Fruit fly (Drosophila melanogaster) whole organism, adult: ENCODE results near the gene Hsp67Ba.
A peak's percentile ranks its signal among the peaks of the same experiment; 100 is the strongest.

Experiments used
- CG11617 ChIP-seq: fragments of 200-800 bp; sonication (Bioruptor generic); optimal IDR thresholded peaks from 2 replicates; lab custom pipeline; 2017; ENCODE audit warnings: mild to moderate bottlenecking, missing biosample characterization, missing genetic modification reagents, missing genetic modification characterization
- CG12768 ChIP-seq: fragments of 200-800 bp; sonication (Bioruptor generic); optimal IDR thresholded peaks from 2 replicates; lab custom pipeline; 2017; ENCODE audit warnings: missing biosample characterization, missing genetic modification characterization, mild to moderate bottlenecking, moderate library complexity, missing genetic modification reagents
- CG14711 ChIP-seq: fragments of 200-800 bp; sonication (Bioruptor generic); optimal IDR thresholded peaks from 2 replicates; lab custom pipeline; 2018; ENCODE audit warnings: missing biosample characterization, mild to moderate bottlenecking, missing genetic modification characterization, moderate library complexity
- CG1620 ChIP-seq: fragments of 200-800 bp; sonication (Bioruptor generic); optimal IDR thresholded peaks from 2 replicates; lab custom pipeline; 2016; ENCODE audit warnings: missing biosample characterization, missing genetic modification characterization
- CG33017 ChIP-seq: fragments of 200-800 bp; sonication (Bioruptor generic); optimal IDR thresholded peaks from 2 replicates; lab custom pipeline; 2018; ENCODE audit warnings: missing biosample characterization, mild to moderate bottlenecking, missing genetic modification characterization, moderate library complexity
- CG5204 ChIP-seq: fragments of 200-800 bp; sonication (Bioruptor generic); optimal IDR thresholded peaks from 2 replicates; lab custom pipeline; 2016; ENCODE audit warnings: missing biosample characterization, missing genetic modification characterization
- CG7045 ChIP-seq: fragments of 200-800 bp; sonication (Bioruptor generic); optimal IDR thresholded peaks from 2 replicates; lab custom pipeline; 2017; ENCODE audit warnings: missing biosample characterization, mild to moderate bottlenecking, missing genetic modification characterization
- CG7101 ChIP-seq: fragments of 200-800 bp; sonication (Bioruptor generic); optimal IDR thresholded peaks from 2 replicates; lab custom pipeline; 2018; ENCODE audit warnings: missing biosample characterization, mild to moderate bottlenecking, missing genetic modification characterization, moderate library complexity
- Clk ChIP-seq: fragments of 200-800 bp; sonication (Bioruptor generic); optimal IDR thresholded peaks from 2 replicates; lab custom pipeline; 2017; ENCODE audit warnings: missing biosample characterization, missing genetic modification characterization
- Crg-1 ChIP-seq: fragments of 200-800 bp; sonication (Bioruptor generic); optimal IDR thresholded peaks from 2 replicates; lab custom pipeline; 2016; ENCODE audit warnings: missing biosample characterization, missing genetic modification characterization
- Hr96 ChIP-seq: fragments of 200-800 bp; sonication (Bioruptor generic); optimal IDR thresholded peaks from 2 replicates; lab custom pipeline; 2016; ENCODE audit warnings: missing biosample characterization, missing genetic modification characterization
- Mnt ChIP-seq: fragments of 200-800 bp; sonication (Bioruptor generic); optimal IDR thresholded peaks from 2 replicates; lab custom pipeline; 2016; ENCODE audit warnings: missing biosample characterization, mild to moderate bottlenecking, missing genetic modification characterization
- bab1 ChIP-seq: fragments of 200-800 bp; sonication (Bioruptor generic); optimal IDR thresholded peaks from 3 replicates; lab custom pipeline; 2019; ENCODE audit warnings: missing biosample characterization, mild to moderate bottlenecking, missing genetic modification characterization, moderate library complexity
- cic ChIP-seq: fragments of 200-800 bp; sonication (Bioruptor generic); optimal IDR thresholded peaks from 2 replicates; lab custom pipeline; 2017; ENCODE audit warnings: missing biosample characterization, mild to moderate bottlenecking, missing genetic modification characterization, moderate library complexity
- cnc ChIP-seq, 2 experiments: fragments of >200 bp; optimal IDR thresholded peaks; 2 replicates each; lab custom pipeline; 2017
- kay ChIP-seq: fragments of 200-800 bp; sonication (Bioruptor generic); peaks from one replicate; lab custom pipeline; 2016; ENCODE audit warnings: missing biosample characterization, missing genetic modification characterization, borderline replicate concordance
- ovo ChIP-seq: fragments of 200-800 bp; sonication (Bioruptor generic); optimal IDR thresholded peaks from 2 replicates; lab custom pipeline; 2016; ENCODE audit warnings: missing biosample characterization, missing genetic modification characterization
- pad ChIP-seq: fragments of 200-800 bp; sonication (Bioruptor generic); optimal IDR thresholded peaks from 3 replicates; lab custom pipeline; 2017; ENCODE audit warnings: missing biosample characterization, missing genetic modification characterization, mild to moderate bottlenecking, moderate library complexity, missing genetic modification reagents
- tj ChIP-seq: fragments of 200-800 bp; sonication (Bioruptor generic); optimal IDR thresholded peaks from 3 replicates; lab custom pipeline; 2017; ENCODE audit warnings: missing biosample characterization, mild to moderate bottlenecking, missing genetic modification characterization, moderate library complexity
- toe ChIP-seq: fragments of 200-800 bp; sonication (Bioruptor generic); optimal IDR thresholded peaks from 2 replicates; lab custom pipeline; 2016; ENCODE audit warnings: missing biosample characterization, missing genetic modification characterization

Hsp67Ba gene

DNA sequence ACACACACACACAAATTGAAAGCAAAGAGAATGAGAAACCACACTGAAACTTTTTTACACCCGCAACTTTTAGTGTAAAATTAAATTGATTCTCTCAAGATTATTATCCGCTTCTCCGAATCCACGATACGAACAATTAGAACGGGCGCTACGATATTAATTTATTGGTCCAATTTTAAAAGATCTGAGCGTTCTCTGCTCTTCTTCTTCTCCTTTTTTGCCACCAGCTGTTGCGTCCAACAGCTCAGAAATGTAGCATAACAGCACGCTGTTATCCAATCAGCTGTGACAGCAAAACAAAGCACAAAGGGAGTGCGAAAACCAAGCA is 20.7 kb downstream of the Hsp67Ba start, which contains the start of the genes UGP and Svip:
Gene UGP (minus strand): TSS at position 223 of the 328 bp plus-strand sequence.
Gene Svip (plus strand): TSS at position 287 of the 328 bp plus-strand sequence.
- peak; percentile 26 for TF ChIP-seq CG11617 (GFP tag; lab: Kevin White, UChicago)
- peak; percentile 49 for TF ChIP-seq Mnt (GFP tag; lab: Kevin White, UChicago)
- peak; percentile 65 for TF ChIP-seq bab1 (GFP tag; lab: Kevin White, UChicago)
- no peak for TF ChIP-seq cnc (optimal IDR thresholded peaks at IDR 0.05; lab: Kevin White, UChicago)
- no peak for TF ChIP-seq pad (GFP tag; lab: Kevin White, UChicago)
- TF ChIP-seq kay, result peak; percentile 76
- TF ChIP-seq Crg-1 (GFP tag; lab: Kevin White, UChicago), result no peak
- TF ChIP-seq CG1620 (GFP tag; lab: Kevin White, UChicago), result no peak
- TF ChIP-seq toe (GFP tag; lab: Kevin White, UChicago), result no peak
- TF ChIP-seq Hr96 (GFP tag; lab: Kevin White, UChicago), result no peak
- peak; percentile 30 for TF ChIP-seq tj (GFP tag; lab: Kevin White, UChicago)
- peak; percentile 14 for TF ChIP-seq CG7045 (GFP tag; lab: Kevin White, UChicago)
- TF ChIP-seq CG7101 (tag; lab: Kevin White, UChicago), result peak; percentile 38
- TF ChIP-seq CG14711 (tag; lab: Kevin White, UChicago), result peak; percentile 63
- no peak for TF ChIP-seq ovo (GFP tag; lab: Kevin White, UChicago)

DNA sequence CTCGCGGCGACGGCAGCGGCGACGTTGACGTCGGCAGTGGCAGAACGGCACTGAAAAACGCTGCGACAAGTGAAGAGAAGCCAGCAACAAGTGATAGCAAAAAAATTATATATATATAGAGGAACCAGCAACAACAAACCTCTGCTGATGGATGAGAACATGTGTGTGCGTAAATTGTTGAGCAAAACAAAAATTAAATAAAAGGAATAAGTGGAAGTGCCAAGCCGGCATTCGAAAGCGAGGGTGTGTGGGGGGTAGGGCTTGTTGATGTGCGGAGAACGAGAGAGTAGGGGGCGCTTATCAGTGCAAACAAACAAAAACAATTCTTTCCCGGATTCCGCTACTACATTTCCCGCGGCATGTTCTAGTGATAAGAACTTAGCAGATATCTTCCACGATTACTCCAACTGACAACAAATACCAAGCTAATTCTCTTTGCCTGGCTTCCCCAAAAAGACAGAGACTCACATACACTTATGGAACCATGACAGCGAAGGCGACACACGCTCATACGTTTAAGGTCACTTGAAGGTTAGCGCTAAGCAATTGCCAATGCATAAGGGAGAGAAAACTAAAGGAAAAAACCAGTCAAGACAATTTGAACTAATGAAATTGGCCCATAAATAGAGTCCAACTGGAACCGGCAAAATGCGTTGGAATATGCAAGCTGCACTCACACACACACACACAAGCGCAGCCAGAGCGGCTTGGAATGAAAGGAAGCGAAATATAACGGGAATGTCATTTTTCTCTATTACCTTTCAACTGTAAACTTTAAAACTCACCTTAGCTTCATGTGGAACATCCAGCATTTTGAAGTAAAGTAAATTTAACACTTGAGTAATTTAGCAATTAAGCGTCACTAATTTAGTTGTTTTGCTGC is 21.3 kb downstream of the Hsp67Ba start:
- peak; percentile 65 for TF ChIP-seq pad (GFP tag; lab: Kevin White, UChicago)
- no peak for TF ChIP-seq CG7045 (GFP tag; lab: Kevin White, UChicago)
- peak; percentile 92 for TF ChIP-seq ovo (GFP tag; lab: Kevin White, UChicago)
- TF ChIP-seq Hr96 (GFP tag; lab: Kevin White, UChicago), result no peak
- no peak for TF ChIP-seq CG5204 (GFP tag; lab: Kevin White, UChicago)
- no peak for TF ChIP-seq Clk
- no peak for TF ChIP-seq CG7101 (tag; lab: Kevin White, UChicago)
- no peak for TF ChIP-seq bab1 (GFP tag; lab: Kevin White, UChicago)
- TF ChIP-seq CG33017 (tag; lab: Kevin White, UChicago), result no peak
- TF ChIP-seq cic (GFP tag; lab: Kevin White, UChicago), result peak; percentile 99
- peak; percentile 76 for TF ChIP-seq Mnt (GFP tag; lab: Kevin White, UChicago)
- TF ChIP-seq kay, result no peak
- TF ChIP-seq CG12768, result no peak
- TF ChIP-seq tj (GFP tag; lab: Kevin White, UChicago), result peak; percentile 76
- no peak for TF ChIP-seq toe (GFP tag; lab: Kevin White, UChicago)

DNA sequence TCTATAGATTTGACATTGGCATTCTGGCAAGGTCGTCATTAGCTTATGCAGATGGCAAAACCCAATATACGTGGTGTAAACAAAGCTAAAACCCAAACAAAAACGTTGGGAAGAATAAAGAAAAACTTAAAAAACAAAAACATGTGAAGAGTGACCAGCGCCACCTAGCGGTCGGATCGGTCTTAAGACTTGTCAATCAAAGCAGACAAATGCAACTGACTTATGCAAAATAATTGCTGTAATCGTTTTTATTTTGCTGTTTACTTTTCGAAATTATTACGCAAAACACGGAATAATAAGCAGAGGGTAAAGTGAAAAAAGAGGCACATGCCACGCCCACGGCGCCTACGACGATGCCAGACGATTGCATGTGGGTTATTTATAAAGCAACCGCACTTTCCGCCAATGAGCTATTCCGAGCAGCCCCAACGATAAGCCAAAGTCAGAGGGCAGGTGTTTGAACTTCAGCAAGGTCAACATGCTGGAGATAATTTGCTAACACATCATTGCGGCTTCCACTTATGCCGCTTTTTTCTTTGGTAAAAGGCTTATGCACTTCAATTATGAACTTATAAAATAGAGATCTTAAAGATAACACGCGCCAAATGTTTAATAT is 23.1 kb downstream of the Hsp67Ba start:
- TF ChIP-seq CG11617 (GFP tag; lab: Kevin White, UChicago) (no peak), CG5204 (GFP tag; lab: Kevin White, UChicago) (no peak), CG1620 (GFP tag; lab: Kevin White, UChicago) (no peak), pad (GFP tag; lab: Kevin White, UChicago) (no peak), kay (no peak), Mnt (GFP tag; lab: Kevin White, UChicago) (no peak), CG12768 (no peak), CG33017 (tag; lab: Kevin White, UChicago) (no peak), CG14711 (tag; lab: Kevin White, UChicago) (no peak), CG7101 (tag; lab: Kevin White, UChicago) (no peak), ovo (GFP tag; lab: Kevin White, UChicago) (no peak), toe (GFP tag; lab: Kevin White, UChicago) (no peak), cic (GFP tag; lab: Kevin White, UChicago) (no peak), Clk (no peak), CG7045 (GFP tag; lab: Kevin White, UChicago) (no peak), tj (GFP tag; lab: Kevin White, UChicago) (no peak)

DNA sequence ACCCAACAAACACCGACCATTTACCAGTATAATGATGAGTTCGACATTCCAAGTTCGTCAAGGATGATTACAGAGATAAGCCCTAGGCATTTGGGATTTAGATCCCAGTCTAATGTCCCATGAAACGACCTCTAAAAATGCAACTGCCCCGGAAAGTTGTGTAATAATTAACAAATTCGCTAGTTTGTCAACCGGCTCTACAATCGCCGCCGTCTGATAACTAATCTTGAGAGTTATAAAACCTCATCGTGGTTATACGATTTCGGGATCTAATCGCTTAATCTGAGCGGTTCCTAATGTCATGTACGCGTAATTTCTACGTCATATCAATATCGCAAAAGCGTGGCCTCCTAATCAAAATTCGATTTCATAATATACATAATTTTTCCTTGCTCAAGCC is 23.8 kb downstream of the Hsp67Ba start:
- no peak for TF ChIP-seq Crg-1 (GFP tag; lab: Kevin White, UChicago)
- TF ChIP-seq CG5204 (GFP tag; lab: Kevin White, UChicago), result no peak
- no peak for TF ChIP-seq CG14711 (tag; lab: Kevin White, UChicago)
- TF ChIP-seq CG7101 (tag; lab: Kevin White, UChicago), result no peak
- TF ChIP-seq Mnt (GFP tag; lab: Kevin White, UChicago), result peak; percentile 3
- no peak for TF ChIP-seq Clk
- TF ChIP-seq toe (GFP tag; lab: Kevin White, UChicago), result no peak
- no peak for TF ChIP-seq CG33017 (tag; lab: Kevin White, UChicago)
- TF ChIP-seq CG12768, result no peak
- no peak for TF ChIP-seq bab1 (GFP tag; lab: Kevin White, UChicago)
- TF ChIP-seq ovo (GFP tag; lab: Kevin White, UChicago), result no peak
- peak; percentile 83 for TF ChIP-seq kay
- no peak for TF ChIP-seq pad (GFP tag; lab: Kevin White, UChicago)
- no peak for TF ChIP-seq Hr96 (GFP tag; lab: Kevin White, UChicago)
- TF ChIP-seq tj (GFP tag; lab: Kevin White, UChicago), result no peak
- no peak for TF ChIP-seq CG7045 (GFP tag; lab: Kevin White, UChicago)
- TF ChIP-seq CG11617 (GFP tag; lab: Kevin White, UChicago), result no peak
- peak; percentile 57 for TF ChIP-seq cic (GFP tag; lab: Kevin White, UChicago)
- TF ChIP-seq cnc (optimal IDR thresholded peaks at IDR 0.05; lab: Kevin White, UChicago), result no peak
- no peak for TF ChIP-seq CG1620 (GFP tag; lab: Kevin White, UChicago)

DNA sequence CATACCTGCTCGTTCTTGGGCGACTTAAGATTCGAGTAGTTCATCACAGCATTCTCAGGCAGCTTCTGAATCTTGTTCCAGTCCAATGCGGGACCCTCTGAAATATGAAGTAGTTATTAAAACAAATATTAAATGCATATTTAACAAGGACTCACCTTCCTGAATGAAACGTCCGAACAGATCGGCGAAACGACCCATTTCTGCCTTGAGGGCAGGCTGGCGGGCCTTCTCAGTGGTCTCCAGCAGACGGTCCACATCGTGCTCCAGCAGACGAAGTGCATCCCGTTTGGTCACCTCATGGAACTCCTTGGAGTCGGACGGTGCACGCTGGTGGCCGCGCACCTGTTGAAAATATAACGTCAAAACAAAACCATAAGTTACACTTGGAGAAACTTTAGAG is 25.6 kb downstream of the Hsp67Ba start, which contains the start of gene CG32040:
Gene CG32040 (plus strand): TSS at position 301 of the 400 bp plus-strand sequence.
- TF ChIP-seq tj (GFP tag; lab: Kevin White, UChicago) (no peak), ovo (GFP tag; lab: Kevin White, UChicago) (no peak), CG12768 (no peak), CG5204 (GFP tag; lab: Kevin White, UChicago) (no peak), Hr96 (GFP tag; lab: Kevin White, UChicago) (no peak), pad (GFP tag; lab: Kevin White, UChicago) (no peak), CG7101 (tag; lab: Kevin White, UChicago) (no peak), Mnt (GFP tag; lab: Kevin White, UChicago) (no peak), CG14711 (tag; lab: Kevin White, UChicago) (no peak)
